Worm (Caenorhabditis elegans): ENCODE results near the gene nlp-22.

DNA sequence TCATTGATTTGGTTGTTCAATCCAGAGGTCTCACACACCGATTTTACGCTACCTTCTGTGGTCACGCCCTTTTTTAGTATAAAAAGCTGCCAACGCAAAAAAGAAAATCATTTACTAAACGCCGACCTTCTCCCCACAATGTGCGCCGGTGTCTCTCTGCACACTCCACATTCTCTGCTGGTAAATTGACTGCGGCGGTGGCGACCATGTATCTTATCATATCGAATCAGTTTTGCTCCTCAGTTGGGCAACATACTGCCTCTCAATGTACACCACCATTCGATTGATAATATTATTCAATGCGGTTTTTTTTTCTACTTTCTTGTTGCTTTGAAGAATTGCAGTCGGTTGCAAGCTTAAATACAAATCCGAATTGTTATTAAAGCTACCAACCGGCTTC, 30.2 kb upstream of the nlp-22 start:
- TF ChIP-seq lin-11 (tag; optimal IDR thresholded peaks at IDR 0.05): no peak
- TF ChIP-seq ama-1 (optimal IDR thresholded peaks at IDR 0.05): no peak
- TF ChIP-seq peb-1 (tag; optimal IDR thresholded peaks at IDR 0.05): no peak
- no peak for TF ChIP-seq unc-55 (GFP tag; optimal IDR thresholded peaks at IDR 0.05)
